Fruit fly (Drosophila melanogaster) whole organism: ENCODE results near the gene CG5541.

Experiments used
- CG8478 ChIP-seq: fragments of >200 bp; optimal IDR thresholded peaks from 2 replicates; lab custom pipeline; 2018; ENCODE audit warnings: inconsistent platforms
- Dll ChIP-seq: fragments of >200 bp; optimal IDR thresholded peaks from 2 replicates; lab custom pipeline; 2017
- EcR ChIP-seq, 2 experiments: fragments of >200 bp; optimal IDR thresholded peaks; 2 replicates each; lab custom pipeline; 2017; ENCODE audit warnings: missing biosample characterization in 2 of 2, missing genetic modification characterization in 2 of 2, missing genetic modification reagents in 2 of 2
- pan ChIP-seq: fragments of >200 bp; optimal IDR thresholded peaks from 2 replicates; lab custom pipeline; 2017
- psq ChIP-seq: fragments of >200 bp; optimal IDR thresholded peaks from 2 replicates; lab custom pipeline; 2017
- usp ChIP-seq: fragments of >200 bp; optimal IDR thresholded peaks from 2 replicates; lab custom pipeline; 2017; ENCODE audit warnings: missing biosample characterization, missing genetic modification characterization, mixed read lengths

CG5541 gene

DNA sequence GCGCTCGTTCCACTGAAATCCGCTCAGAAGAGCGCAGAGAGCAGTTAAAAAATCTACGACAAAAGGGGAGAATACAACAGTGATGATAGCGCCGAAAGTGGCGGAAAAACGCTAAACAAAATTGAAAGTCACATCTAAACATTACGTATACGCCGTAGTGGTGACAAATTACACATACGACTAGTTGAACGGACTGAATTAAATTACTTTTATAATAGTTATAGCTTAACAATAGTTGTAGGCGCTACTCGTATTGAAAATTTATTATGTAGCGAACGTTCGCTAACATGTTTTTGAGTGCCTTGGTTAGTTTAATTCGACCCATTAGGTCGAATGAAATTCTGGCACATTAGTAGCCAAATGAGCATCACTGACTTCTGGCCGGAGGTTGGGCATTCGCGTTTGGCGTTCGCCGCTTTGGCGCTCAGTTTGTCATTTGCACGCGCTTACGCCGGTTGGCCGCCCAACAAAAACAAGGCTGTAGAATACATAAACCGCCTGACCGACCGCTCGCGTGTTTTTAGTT, at the start of gene CG5541:
Gene CG5541 (plus strand): TSS at position 424 of the 526 bp plus-strand sequence.
- TF ChIP-seq psq (lab: Kevin White, UChicago) (no peak), Dll (lab: Kevin White, UChicago) (no peak), usp (GFP tag; lab: Kevin White, UChicago) (no peak), CG8478 (lab: Kevin White, UChicago) (no peak), pan (no peak), EcR (GFP tag; optimal IDR thresholded peaks at IDR 0.05; lab: Kevin White, UChicago) (no peak)

DNA sequence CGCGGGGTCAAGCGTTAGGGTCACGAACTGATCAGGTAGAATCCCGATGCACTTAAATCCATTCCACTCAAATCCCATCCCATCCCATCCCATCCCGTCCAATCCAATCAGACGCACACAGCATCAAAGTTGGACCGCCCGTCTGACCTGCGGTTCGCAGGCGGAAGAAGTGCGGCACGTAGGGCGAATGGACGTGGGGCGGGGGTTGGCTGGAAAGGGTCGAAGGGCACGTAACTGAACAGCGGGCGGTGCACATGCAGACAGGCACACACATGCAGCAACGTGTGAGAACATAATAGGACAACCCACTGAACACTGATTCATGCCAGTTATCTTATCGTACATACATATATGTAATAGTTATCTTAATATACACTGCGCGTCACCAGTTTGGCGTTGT, 24.5 kb upstream of the CG5541 start:
- TF ChIP-seq usp (GFP tag; lab: Kevin White, UChicago) (no peak), Dll (lab: Kevin White, UChicago) (no peak), psq (lab: Kevin White, UChicago) (no peak), EcR (GFP tag; optimal IDR thresholded peaks at IDR 0.05; lab: Kevin White, UChicago) (no peak)

DNA sequence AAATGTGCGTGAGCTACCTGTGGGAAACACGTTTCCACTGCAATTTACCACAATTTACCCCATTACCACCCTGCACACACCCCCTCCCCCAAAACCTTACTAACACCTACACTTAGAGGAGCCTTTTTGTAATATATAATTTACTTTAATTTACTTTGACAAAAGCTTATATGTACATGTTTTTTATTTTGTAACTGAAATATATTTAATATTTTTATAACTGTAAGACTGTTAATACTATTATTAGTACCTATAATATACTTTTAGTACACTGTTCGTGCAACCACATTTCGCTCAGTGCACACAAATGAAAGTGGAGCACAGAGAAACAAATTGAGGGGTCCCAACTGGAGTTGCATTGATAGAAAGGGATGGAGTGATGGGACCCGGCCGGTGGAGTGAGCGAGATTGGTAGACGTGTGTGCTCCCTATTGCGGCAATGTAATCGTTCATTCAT, 22.9 kb upstream of the CG5541 start:
- TF ChIP-seq CG8478 (lab: Kevin White, UChicago) (no peak), EcR (GFP tag; optimal IDR thresholded peaks at IDR 0.05; lab: Kevin White, UChicago) (no peak), usp (GFP tag; lab: Kevin White, UChicago) (no peak), psq (lab: Kevin White, UChicago) (no peak), pan (no peak), Dll (lab: Kevin White, UChicago) (no peak)

DNA sequence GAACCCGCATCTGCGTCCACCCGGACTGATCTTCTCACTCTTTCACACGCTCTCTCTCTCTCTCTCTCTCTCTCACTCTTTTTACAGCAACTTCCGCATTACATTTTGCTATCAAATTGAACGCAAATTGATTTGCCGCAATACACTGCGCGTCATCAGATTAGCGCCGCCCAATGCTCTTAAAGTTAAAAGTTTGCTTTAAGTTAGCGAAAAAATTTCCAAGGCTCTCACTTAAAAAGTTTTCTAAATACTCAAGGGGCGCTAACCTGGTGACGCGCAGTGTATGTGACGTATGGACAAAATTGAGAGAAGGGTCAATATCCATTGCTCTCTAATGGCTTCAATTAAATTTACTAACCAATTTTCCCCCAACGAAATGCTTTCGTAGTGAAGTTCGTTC, 21.7 kb upstream of the CG5541 start:
- no peak for TF ChIP-seq EcR (GFP tag; optimal IDR thresholded peaks at IDR 0.05; lab: Kevin White, UChicago)
- TF ChIP-seq pan = no peak
- no peak for TF ChIP-seq Dll (lab: Kevin White, UChicago)
- no peak for TF ChIP-seq psq (lab: Kevin White, UChicago)
- TF ChIP-seq CG8478 (lab: Kevin White, UChicago) = no peak

DNA sequence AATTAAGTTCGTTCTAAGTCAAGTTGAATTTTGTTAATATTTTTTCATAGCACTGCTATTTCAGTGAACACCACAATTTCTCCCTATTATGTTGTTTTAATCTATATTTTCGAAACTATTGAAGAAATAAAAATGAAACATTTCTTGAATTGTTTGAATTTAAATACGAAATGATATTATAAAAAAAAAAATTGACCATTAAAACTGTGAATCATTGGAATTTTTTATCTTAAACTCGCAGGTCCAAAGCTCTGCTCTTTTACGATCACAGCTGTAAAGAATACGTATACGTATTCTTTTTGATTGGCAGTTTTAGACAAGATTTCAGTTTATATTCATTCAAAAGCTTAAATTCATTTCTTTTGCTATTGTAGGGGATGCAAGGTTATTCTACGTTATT, 20.5 kb upstream of the CG5541 start:
- TF ChIP-seq pan (no peak), Dll (lab: Kevin White, UChicago) (no peak), psq (lab: Kevin White, UChicago) (no peak), usp (GFP tag; lab: Kevin White, UChicago) (no peak), EcR (GFP tag; optimal IDR thresholded peaks at IDR 0.05; lab: Kevin White, UChicago) (no peak), CG8478 (lab: Kevin White, UChicago) (no peak)

DNA sequence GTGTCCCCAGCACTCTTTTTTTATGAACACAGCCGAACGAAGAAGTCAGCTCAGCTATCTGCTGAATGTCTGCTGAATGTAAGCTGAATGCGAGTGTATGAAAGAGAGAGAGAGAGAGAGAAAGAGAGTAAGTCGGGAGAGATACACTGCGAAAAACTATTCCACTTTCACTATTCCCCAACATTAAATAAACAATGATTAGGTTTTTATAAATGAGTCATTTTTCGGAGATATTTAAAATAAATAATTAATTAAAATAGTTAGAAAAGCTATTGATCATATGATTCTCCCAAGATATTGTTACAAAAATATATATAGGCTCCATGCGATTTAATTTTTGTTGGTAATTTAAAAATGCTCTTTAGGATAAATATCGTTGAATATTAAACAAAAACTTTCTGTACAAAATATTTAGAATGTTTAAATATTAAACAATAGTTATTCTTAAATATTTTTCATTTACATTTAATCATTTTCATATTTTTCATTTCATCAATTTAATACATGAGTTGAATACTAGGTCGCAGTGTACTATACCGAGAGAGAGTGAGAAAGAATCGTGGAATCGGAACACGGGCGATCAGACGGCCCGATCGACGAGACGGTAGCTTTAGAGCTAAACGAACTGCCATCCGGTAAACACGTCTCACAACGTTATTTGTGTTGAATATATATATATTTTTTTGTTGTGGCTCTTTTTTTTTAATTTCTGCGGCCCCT, 19.9 kb upstream of the CG5541 start, which contains the start of gene be:
Gene be (plus strand): TSS at position 611 of the 720 bp plus-strand sequence.
- no peak for TF ChIP-seq Dll (lab: Kevin White, UChicago)
- TF ChIP-seq psq (lab: Kevin White, UChicago) = no peak
- TF ChIP-seq pan = no peak
- TF ChIP-seq CG8478 (lab: Kevin White, UChicago) = no peak
- no peak for TF ChIP-seq EcR (GFP tag; optimal IDR thresholded peaks at IDR 0.05; lab: Kevin White, UChicago)
- TF ChIP-seq usp (GFP tag; lab: Kevin White, UChicago) = no peak

DNA sequence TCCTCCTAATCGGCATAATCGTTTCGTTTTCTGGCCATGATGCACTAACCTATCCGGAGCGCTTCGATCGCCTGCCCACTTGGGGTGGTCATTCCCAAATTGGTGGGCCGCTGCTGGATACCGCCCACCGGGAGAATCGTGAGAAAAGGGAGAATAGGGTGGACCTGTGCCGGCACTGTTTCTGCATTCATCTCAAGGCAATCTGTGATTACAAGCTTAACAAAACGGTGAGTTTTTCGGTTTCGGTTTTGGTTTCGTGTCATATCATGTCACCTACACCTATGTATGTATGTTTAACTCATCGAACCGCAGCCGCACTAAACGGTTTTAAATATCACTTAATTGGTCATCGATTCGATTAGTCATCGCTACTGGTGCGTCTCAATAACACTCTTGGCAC, 19.2 kb upstream of the CG5541 start:
- TF ChIP-seq Dll (lab: Kevin White, UChicago) (no peak), EcR (GFP tag; optimal IDR thresholded peaks at IDR 0.05; lab: Kevin White, UChicago) (no peak), usp (GFP tag; lab: Kevin White, UChicago) (no peak), psq (lab: Kevin White, UChicago) (no peak), CG8478 (lab: Kevin White, UChicago) (no peak), pan (no peak)

DNA sequence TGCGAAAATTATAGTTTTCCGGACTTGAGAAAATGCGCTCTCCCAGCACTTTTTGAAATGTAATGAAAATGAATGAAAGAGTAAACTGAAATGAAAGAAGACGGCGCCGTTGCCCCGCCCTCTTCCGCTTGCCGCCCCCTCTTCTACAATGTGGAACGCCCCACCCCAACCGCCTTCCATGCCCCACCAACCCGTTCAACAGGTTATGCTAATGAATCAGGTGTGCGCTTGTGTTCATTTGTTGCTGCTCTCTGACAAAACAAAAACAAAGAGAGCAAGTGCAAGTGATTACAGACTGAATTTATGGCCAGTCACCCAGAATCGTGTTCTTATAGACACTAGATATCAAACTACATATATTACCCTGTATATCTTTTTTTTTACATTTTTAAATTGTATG, 18.2 kb upstream of the CG5541 start:
- TF ChIP-seq CG8478 (lab: Kevin White, UChicago) = no peak

DNA sequence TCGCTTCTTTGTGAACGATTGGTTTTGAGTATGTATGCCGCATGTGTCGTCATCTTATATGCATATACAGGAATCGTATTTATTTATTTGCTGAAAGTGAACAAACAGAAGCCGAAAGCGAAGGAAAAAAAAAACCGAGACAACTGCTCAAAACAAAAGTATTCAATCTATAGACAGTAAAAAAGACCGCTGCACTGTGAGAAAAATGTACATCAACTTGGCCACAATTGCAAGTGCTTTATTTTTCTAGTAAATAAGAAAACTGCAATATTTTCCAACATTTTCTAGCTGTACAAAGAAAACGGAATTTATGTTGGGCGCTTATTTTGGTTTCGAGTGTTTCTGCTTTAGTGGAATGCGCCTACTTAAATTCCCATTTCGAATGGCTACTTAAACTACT, 17.0 kb upstream of the CG5541 start:
- no peak for TF ChIP-seq CG8478 (lab: Kevin White, UChicago)
- no peak for TF ChIP-seq psq (lab: Kevin White, UChicago)
- no peak for TF ChIP-seq EcR (GFP tag; optimal IDR thresholded peaks at IDR 0.05; lab: Kevin White, UChicago)
- no peak for TF ChIP-seq Dll (lab: Kevin White, UChicago)
- no peak for TF ChIP-seq usp (GFP tag; lab: Kevin White, UChicago)
- TF ChIP-seq pan = no peak

DNA sequence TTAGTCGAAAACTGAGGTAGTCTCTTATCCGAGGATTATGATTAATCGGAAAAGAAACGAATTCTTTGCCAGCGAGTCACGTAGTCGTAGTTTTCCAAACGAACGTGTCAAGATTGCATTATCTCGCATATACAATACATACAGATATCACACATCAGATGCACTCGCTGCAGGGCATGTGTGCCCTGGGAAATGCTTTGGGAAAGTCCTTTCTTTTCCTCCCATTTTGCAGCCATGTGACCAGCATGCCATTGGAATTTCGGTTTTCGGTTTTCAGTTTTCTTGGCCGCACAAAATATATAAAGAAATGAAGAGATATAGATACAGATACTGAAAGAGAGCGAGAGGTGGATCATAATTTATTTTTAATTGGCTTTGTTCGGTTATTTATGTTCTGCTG, 15.8 kb upstream of the CG5541 start:
- no peak for TF ChIP-seq EcR (GFP tag; optimal IDR thresholded peaks at IDR 0.05; lab: Kevin White, UChicago)
- no peak for TF ChIP-seq psq (lab: Kevin White, UChicago)
- TF ChIP-seq pan = no peak
- no peak for TF ChIP-seq CG8478 (lab: Kevin White, UChicago)

DNA sequence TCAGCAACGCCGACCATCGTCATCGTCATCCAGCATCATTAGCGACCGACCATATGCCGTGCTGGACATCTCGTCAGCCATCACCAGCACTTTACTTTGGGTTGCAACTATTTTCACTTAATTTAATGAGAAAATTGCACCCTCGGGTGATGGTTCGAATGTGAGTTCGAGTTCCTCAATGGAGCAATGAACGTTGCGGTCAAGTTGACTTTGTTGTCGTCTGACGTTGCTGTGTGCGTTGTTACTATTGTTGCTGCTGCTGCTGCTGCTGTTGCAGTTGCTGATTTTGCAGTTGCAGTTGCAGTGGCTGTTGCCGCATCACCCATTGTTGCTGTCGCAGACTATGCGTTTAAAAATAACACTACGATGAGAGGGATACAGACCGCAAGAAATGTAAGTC, 14.1 kb upstream of the CG5541 start:
- TF ChIP-seq psq (lab: Kevin White, UChicago) (no peak), CG8478 (lab: Kevin White, UChicago) (no peak), EcR (GFP tag; optimal IDR thresholded peaks at IDR 0.05; lab: Kevin White, UChicago) (no peak), Dll (lab: Kevin White, UChicago) (no peak), usp (GFP tag; lab: Kevin White, UChicago) (no peak), pan (no peak)

DNA sequence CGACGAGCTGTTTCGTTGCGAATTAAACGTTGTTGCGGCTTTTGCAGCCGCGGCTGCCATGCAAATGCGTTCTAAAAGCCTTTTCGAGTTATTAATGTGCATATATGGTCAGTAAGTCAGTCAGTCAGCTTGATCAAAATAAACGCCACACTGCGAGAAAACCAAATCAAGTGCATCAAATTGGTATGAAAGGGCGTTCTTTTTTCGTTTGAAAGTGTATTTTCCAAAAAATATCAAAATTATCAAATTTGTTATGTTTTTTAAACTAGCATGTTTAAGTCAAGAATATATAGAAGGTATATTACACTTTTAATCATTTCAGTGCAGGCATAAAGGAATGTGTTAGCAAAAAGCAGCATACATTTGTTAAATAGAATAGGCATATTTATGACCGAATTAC, 1.4 kb upstream of the CG5541 start:
- TF ChIP-seq CG8478 (lab: Kevin White, UChicago) (no peak), usp (GFP tag; lab: Kevin White, UChicago) (no peak)
